Fruit fly (Drosophila melanogaster) whole organism, wandering third instar larva: Measurements from ENCODE around the gene Msh6.

Source experiments
- br ChIP-seq: fragments of 200-800 bp; sonication (Bioruptor generic); optimal IDR thresholded peaks from 2 replicates; lab custom pipeline; 2016; ENCODE audit warnings: missing biosample characterization, missing genetic modification characterization
- jim ChIP-seq: fragments of 175-275, 200-325 bp; sonication (Bioruptor generic); optimal IDR thresholded peaks from 2 replicates; lab custom pipeline; 2016; ENCODE audit warnings: missing biosample characterization, mild to moderate bottlenecking, missing genetic modification characterization
- lola ChIP-seq: fragments of >200 bp; optimal IDR thresholded peaks from 2 replicates; lab custom pipeline; 2017; ENCODE audit warnings: missing biosample characterization, missing genetic modification characterization

Gene Msh6

dm6 chr3L:15104849-15105555 lies 53.4 kb downstream of the Msh6 start (continued):
- TF ChIP-seq lola (GFP tag; lab: Kevin White, UChicago) (no peak), br (GFP tag; lab: Kevin White, UChicago) (peak; percentile 93), jim (GFP tag; lab: Kevin White, UChicago) (no peak)
